Worm (Caenorhabditis elegans) whole organism, L4/young adult: ENCODE measurements around the gene fars-2.

Experiments
- W03F9.2 ChIP-seq: fragments of 150-350 bp; optimal IDR thresholded peaks from 2 replicates; lab custom pipeline; 2014; ENCODE audit warnings: missing biosample characterization, missing genetic modification characterization
- dao-5 ChIP-seq: sonication (generic microtip); optimal IDR thresholded peaks from 2 replicates; lab custom pipeline; 2016; ENCODE audit warnings: missing genotype, missing genetic modification characterization, moderate library complexity, missing compliant biosample characterization
- him-1 ChIP-seq: sonication (generic microtip); optimal IDR thresholded peaks from 2 replicates; lab custom pipeline; 2016; ENCODE audit warnings: missing genotype, missing genetic modification reagents, missing genetic modification characterization, missing compliant biosample characterization

- TF ChIP-seq W03F9.2 (tag; lab: Kevin White, UChicago) (no peak), him-1 (tag; lab: Kevin White, UChicago) (no peak), dao-5 (no peak)
Measured at ce11 chrV:19867883-19868282, 39.4 kb downstream of the fars-2 start, which contains the start of gene Y116F11B.9.
